Worm (Caenorhabditis elegans): ENCODE measurements around the gene sre-39.

The sre-39 gene

ce11 chrII:4736585-4736984 is 49.5 kb downstream of the sre-39 start:
- TF ChIP-seq madf-3 (GFP tag; IDR thresholded peaks at IDR 0.05) (no peak), ztf-22 (GFP tag; optimal IDR thresholded peaks at IDR 0.05) (no peak), lir-1 (GFP tag; conservative IDR thresholded peaks at IDR 0.05) (no peak), zfh-2 (GFP tag; conservative IDR thresholded peaks at IDR 0.05) (no peak), dpl-1 (GFP tag; optimal IDR thresholded peaks at IDR 0.05) (no peak), T26A5.8 (tag; optimal IDR thresholded peaks at IDR 0.05) (no peak), unc-62 (GFP tag; optimal IDR thresholded peaks at IDR 0.05) (no peak), ztf-26 (tag; optimal IDR thresholded peaks at IDR 0.05) (no peak), snpc-3.4 (tag; optimal IDR thresholded peaks at IDR 0.05) (no peak), cebp-1 (GFP tag; IDR thresholded peaks at IDR 0.05) (no peak), cebp-1 (tag; optimal IDR thresholded peaks at IDR 0.05) (no peak), F33H1.4 (GFP tag; IDR thresholded peaks at IDR 0.05) (no peak), let-607 (tag; optimal IDR thresholded peaks at IDR 0.05) (no peak), mel-28 (tag; optimal IDR thresholded peaks at IDR 0.05; ENCODE audit: borderline replicate concordance) (no peak), ztf-3 (GFP tag; optimal IDR thresholded peaks at IDR 0.05) (no peak), ccch-3 (GFP tag; optimal IDR thresholded peaks at IDR 0.05) (no peak)

ce11 chrII:4737348-4737747 is 50.3 kb downstream of the sre-39 start, which contains the start of gene ctsa-1.1:
TSS of gene ctsa-1.1 (plus strand) at chrII:4737648.
- no peak for TF ChIP-seq sea-2 (GFP tag; IDR thresholded peaks at IDR 0.05)
- TF ChIP-seq hmg-20 (GFP tag; IDR thresholded peaks at IDR 0.05), result no peak
- TF ChIP-seq die-1 (tag; optimal IDR thresholded peaks at IDR 0.05), result no peak
- 0 out of 2 replicates have a peak, but pooled peaks have one; percentile 33 for TF ChIP-seq hsf-1 (GFP tag; IDR thresholded peaks at IDR 0.05)
